Fruit fly (Drosophila melanogaster) whole organism, embryonic: ENCODE results near the gene NELF-B.

ENCODE experiments used
- Bdp1 ChIP-seq: fragments of 200-800 bp; sonication (Bioruptor generic); optimal IDR thresholded peaks from 3 replicates; lab custom pipeline; 2016; ENCODE audit warnings: missing biosample characterization, missing genetic modification characterization
- C15 ChIP-seq: fragments of 200-800 bp; sonication (Bioruptor generic); IDR thresholded peaks from 3 replicates; pipeline ENCODE4 v1.3.6; 2022; ENCODE audit warnings: missing biosample characterization, missing genetic modification characterization
- CG10267 ChIP-seq: fragments of 200-800 bp; sonication (Bioruptor generic); optimal IDR thresholded peaks from 2 replicates; lab custom pipeline; 2018; ENCODE audit warnings: missing biosample characterization, mild to moderate bottlenecking, missing genetic modification characterization, moderate library complexity
- CG11696 ChIP-seq: fragments of 200-800 bp; sonication (Bioruptor generic); IDR thresholded peaks from 2 replicates; pipeline ENCODE4 v1.3.6; 2022; ENCODE audit warnings: missing biosample characterization, missing genetic modification characterization
- CG12391 ChIP-seq: fragments of 200-800 bp; sonication (Bioruptor generic); optimal IDR thresholded peaks from 3 replicates; lab custom pipeline; 2018; ENCODE audit warnings: missing biosample characterization, mild to moderate bottlenecking, missing genetic modification characterization, moderate library complexity
- CG12744 ChIP-seq: fragments of 200-800 bp; sonication (Bioruptor generic); optimal IDR thresholded peaks from 2 replicates; lab custom pipeline; 2016; ENCODE audit warnings: missing biosample characterization, missing genetic modification characterization
- CG13894 ChIP-seq: fragments of 200-800 bp; sonication (Bioruptor generic); optimal IDR thresholded peaks from 3 replicates; lab custom pipeline; 2018; ENCODE audit warnings: missing biosample characterization, mild to moderate bottlenecking, missing genetic modification characterization, moderate library complexity
- CG15601 ChIP-seq: fragments of 200-800 bp; sonication (Bioruptor generic); optimal IDR thresholded peaks from 3 replicates; lab custom pipeline; 2019; ENCODE audit warnings: missing biosample characterization, mild to moderate bottlenecking, missing genetic modification characterization, moderate library complexity
- CG1647 ChIP-seq: fragments of 200-800 bp; sonication (Bioruptor generic); optimal IDR thresholded peaks from 3 replicates; lab custom pipeline; 2016; ENCODE audit warnings: missing biosample characterization, missing genetic modification characterization
- CG17829 ChIP-seq: fragments of 200-800 bp; optimal IDR thresholded peaks from 2 replicates; lab custom pipeline; 2019; ENCODE audit warnings: missing biosample characterization, mild to moderate bottlenecking, missing genetic modification characterization, moderate library complexity
- CG1832 ChIP-seq: fragments of 200-800 bp; sonication (Bioruptor generic); optimal IDR thresholded peaks from 2 replicates; lab custom pipeline; 2017; ENCODE audit warnings: missing biosample characterization, mild to moderate bottlenecking, missing genetic modification characterization, inconsistent platforms
- CG30403 ChIP-seq: fragments of 200-800 bp; sonication (Bioruptor generic); optimal IDR thresholded peaks from 3 replicates; lab custom pipeline; 2016; ENCODE audit warnings: missing biosample characterization, missing genetic modification characterization
- CG32532 ChIP-seq: fragments of 200-800 bp; sonication (Bioruptor generic); IDR thresholded peaks from 2 replicates; pipeline ENCODE4 v1.3.6; 2022; ENCODE audit warnings: missing biosample characterization, missing genetic modification characterization
- CG4328 ChIP-seq: fragments of 200-800 bp; sonication (Bioruptor generic); optimal IDR thresholded peaks from 3 replicates; lab custom pipeline; 2017; ENCODE audit warnings: missing biosample characterization, missing genetic modification reagents, missing genetic modification characterization
- CG43689 ChIP-seq: fragments of 200-800 bp; sonication (Bioruptor generic); IDR thresholded peaks from 2 replicates; pipeline ENCODE4 v1.3.6; 2022; ENCODE audit warnings: missing biosample characterization, missing genetic modification characterization
- CG4707 ChIP-seq: fragments of 200-800 bp; sonication (Bioruptor generic); optimal IDR thresholded peaks from 2 replicates; lab custom pipeline; 2018; ENCODE audit warnings: missing biosample characterization, mild to moderate bottlenecking, missing genetic modification characterization, moderate library complexity
- CG6254 ChIP-seq: fragments of 200-800 bp; sonication (Bioruptor generic); optimal IDR thresholded peaks from 3 replicates; lab custom pipeline; 2017; ENCODE audit warnings: mild to moderate bottlenecking, missing biosample characterization, missing genetic modification reagents, missing genetic modification characterization
- CG8765 ChIP-seq: fragments of 200-800 bp; sonication (Bioruptor generic); IDR thresholded peaks from 2 replicates; pipeline ENCODE4 v1.3.6; 2022; ENCODE audit warnings: missing biosample characterization, missing genetic modification characterization
- CG8924 ChIP-seq: fragments of 200-800 bp; optimal IDR thresholded peaks from 3 replicates; lab custom pipeline; 2019; ENCODE audit warnings: missing biosample characterization, mild to moderate bottlenecking, missing genetic modification characterization, moderate library complexity
- CG9215 ChIP-seq: fragments of 200-800 bp; sonication (Bioruptor generic); IDR thresholded peaks from 2 replicates; pipeline ENCODE4 v1.3.6; 2022; ENCODE audit warnings: missing biosample characterization, missing genetic modification characterization
- CG9932 ChIP-seq: fragments of 200-800 bp; sonication (Bioruptor generic); IDR thresholded peaks from 2 replicates; pipeline ENCODE4 v1.3.6; 2022; ENCODE audit warnings: missing biosample characterization, missing genetic modification characterization
- CTCF ChIP-seq: fragments of 200-800 bp; sonication (Bioruptor generic); optimal IDR thresholded peaks from 2 replicates; lab custom pipeline; 2017; ENCODE audit warnings: missing biosample characterization, mild to moderate bottlenecking, missing genetic modification characterization, moderate library complexity
- HLH54F ChIP-seq: fragments of 200-800 bp; sonication (Bioruptor generic); optimal IDR thresholded peaks from 3 replicates; lab custom pipeline; 2016; ENCODE audit warnings: missing biosample characterization, missing genetic modification characterization
- Hand ChIP-seq: fragments of 200-800 bp; sonication (Bioruptor generic); optimal IDR thresholded peaks from 2 replicates; lab custom pipeline; 2017; ENCODE audit warnings: mild to moderate bottlenecking, missing biosample characterization, missing genetic modification reagents, missing genetic modification characterization
- Lim3 ChIP-seq: fragments of 200-800 bp; sonication (Bioruptor generic); IDR thresholded peaks from 2 replicates; pipeline ENCODE4 v1.3.6; 2022; ENCODE audit warnings: missing biosample characterization, missing genetic modification characterization
- Lpt ChIP-seq: fragments of >200 bp; optimal IDR thresholded peaks from 2 replicates; lab custom pipeline; 2018; ENCODE audit warnings: missing biosample characterization, missing genetic modification characterization
- MTF-1 ChIP-seq: fragments of 200-800 bp; sonication (Bioruptor generic); optimal IDR thresholded peaks from 2 replicates; lab custom pipeline; 2018; ENCODE audit warnings: missing biosample characterization, mild to moderate bottlenecking, missing genetic modification characterization, borderline replicate concordance
- Ravus ChIP-seq: fragments of 200-800 bp; sonication (Bioruptor generic); IDR thresholded peaks from 2 replicates; pipeline ENCODE4 v1.3.6; 2022; ENCODE audit warnings: missing biosample characterization, missing genetic modification characterization
- Sin3A ChIP-seq: fragments of >200 bp; optimal IDR thresholded peaks from 2 replicates; lab custom pipeline; 2018
- Taf1 ChIP-seq: fragments of 200-800 bp; sonication (Bioruptor generic); IDR thresholded peaks from 2 replicates; pipeline ENCODE4 v1.3.6; 2022; ENCODE audit warnings: missing biosample characterization, missing genetic modification characterization
- Xbp1 ChIP-seq: fragments of 200-800 bp; sonication (Bioruptor generic); optimal IDR thresholded peaks from 3 replicates; lab custom pipeline; 2016; ENCODE audit warnings: missing biosample characterization, mild to moderate bottlenecking, missing genetic modification characterization
- cad ChIP-seq: fragments of >200 bp; optimal IDR thresholded peaks from 2 replicates; lab custom pipeline; 2017; ENCODE audit warnings: missing biosample characterization, missing genetic modification characterization
- chif ChIP-seq, 2 experiments: fragments of 200-800 bp; sonication (Bioruptor generic); optimal IDR thresholded peaks; 3 replicates each; lab custom pipeline; 2016; ENCODE audit warnings: missing biosample characterization in 2 of 2, missing genetic modification characterization in 2 of 2
- dm ChIP-seq: fragments of 200-800 bp; sonication (Bioruptor generic); optimal IDR thresholded peaks from 3 replicates; lab custom pipeline; 2016; ENCODE audit warnings: missing biosample characterization, missing genetic modification characterization
- ewg ChIP-seq: fragments of 200-800 bp; sonication (Bioruptor generic); optimal IDR thresholded peaks from 3 replicates; lab custom pipeline; 2017; ENCODE audit warnings: mild to moderate bottlenecking, missing biosample characterization, missing genetic modification reagents, missing genetic modification characterization
- gem ChIP-seq: fragments of 200-800 bp; sonication (Bioruptor generic); optimal IDR thresholded peaks from 2 replicates; lab custom pipeline; 2019; ENCODE audit warnings: missing biosample characterization, mild to moderate bottlenecking, missing genetic modification characterization, moderate library complexity
- gfzf ChIP-seq: fragments of 200-800 bp; sonication (Bioruptor generic); optimal IDR thresholded peaks from 2 replicates; lab custom pipeline; 2016; ENCODE audit warnings: missing biosample characterization, mild to moderate bottlenecking, missing genetic modification characterization, moderate library complexity
- kay ChIP-seq: fragments of 200-800 bp; sonication (Bioruptor generic); optimal IDR thresholded peaks from 2 replicates; lab custom pipeline; 2016; ENCODE audit warnings: missing biosample characterization, missing genetic modification characterization
- ken ChIP-seq: fragments of 200-800 bp; sonication (Bioruptor generic); IDR thresholded peaks from 3 replicates; pipeline ENCODE4 v1.3.6; 2022; ENCODE audit warnings: missing biosample characterization, missing genetic modification characterization
- kni ChIP-seq: fragments of 200-800 bp; sonication (Bioruptor generic); optimal IDR thresholded peaks from 3 replicates; lab custom pipeline; 2017; ENCODE audit warnings: mild to moderate bottlenecking, missing biosample characterization, missing genetic modification reagents, missing genetic modification characterization
- lab ChIP-seq: fragments of 200-800 bp; sonication (Bioruptor generic); optimal IDR thresholded peaks from 3 replicates; lab custom pipeline; 2017; ENCODE audit warnings: missing biosample characterization, missing genetic modification characterization, mild to moderate bottlenecking, moderate library complexity, missing genetic modification reagents
- luna ChIP-seq: fragments of 200-800 bp; sonication (Bioruptor generic); optimal IDR thresholded peaks from 2 replicates; lab custom pipeline; 2016; ENCODE audit warnings: missing biosample characterization, missing genetic modification characterization
- maf-S ChIP-seq: fragments of 200-800 bp; sonication (Bioruptor generic); optimal IDR thresholded peaks from 2 replicates; lab custom pipeline; 2016; ENCODE audit warnings: missing biosample characterization, missing genetic modification characterization
- mam ChIP-seq: fragments of 200-800 bp; sonication (Bioruptor generic); optimal IDR thresholded peaks from 3 replicates; lab custom pipeline; 2016; ENCODE audit warnings: missing biosample characterization, missing genetic modification characterization
- pnt ChIP-seq: fragments of 200-800 bp; sonication (Bioruptor generic); optimal IDR thresholded peaks from 3 replicates; lab custom pipeline; 2016; ENCODE audit warnings: missing biosample characterization, missing genetic modification characterization
- seq ChIP-seq: fragments of 200-800 bp; sonication (Bioruptor generic); IDR thresholded peaks from 2 replicates; pipeline ENCODE4 v1.3.6; 2022; ENCODE audit warnings: missing biosample characterization, missing genetic modification characterization
- sqz ChIP-seq: fragments of 200-800 bp; sonication (Bioruptor generic); optimal IDR thresholded peaks from 3 replicates; lab custom pipeline; 2018; ENCODE audit warnings: missing biosample characterization, mild to moderate bottlenecking, missing genetic modification characterization
- sug ChIP-seq: fragments of 200-800 bp; optimal IDR thresholded peaks from 2 replicates; lab custom pipeline; 2019; ENCODE audit warnings: missing biosample characterization, mild to moderate bottlenecking, missing genetic modification characterization, moderate library complexity
- toy ChIP-seq: fragments of 200-800 bp; sonication (Bioruptor generic); IDR thresholded peaks from 2 replicates; pipeline ENCODE4 v1.3.6; 2022; ENCODE audit warnings: missing biosample characterization, missing genetic modification characterization
- wek ChIP-seq: fragments of 200-800 bp; sonication (Bioruptor generic); optimal IDR thresholded peaks from 3 replicates; lab custom pipeline; 2018; ENCODE audit warnings: missing biosample characterization, mild to moderate bottlenecking, missing genetic modification characterization, moderate library complexity
- z ChIP-seq: fragments of 200-800 bp; sonication (Bioruptor generic); IDR thresholded peaks from 3 replicates; pipeline ENCODE4 v1.3.6; 2022; ENCODE audit warnings: missing biosample characterization, missing genetic modification characterization
- zen ChIP-seq: fragments of 200-800 bp; sonication (Bioruptor generic); optimal IDR thresholded peaks from 3 replicates; lab custom pipeline; 2018; ENCODE audit warnings: missing biosample characterization, mild to moderate bottlenecking, missing genetic modification characterization, moderate library complexity

NELF-B gene

DNA sequence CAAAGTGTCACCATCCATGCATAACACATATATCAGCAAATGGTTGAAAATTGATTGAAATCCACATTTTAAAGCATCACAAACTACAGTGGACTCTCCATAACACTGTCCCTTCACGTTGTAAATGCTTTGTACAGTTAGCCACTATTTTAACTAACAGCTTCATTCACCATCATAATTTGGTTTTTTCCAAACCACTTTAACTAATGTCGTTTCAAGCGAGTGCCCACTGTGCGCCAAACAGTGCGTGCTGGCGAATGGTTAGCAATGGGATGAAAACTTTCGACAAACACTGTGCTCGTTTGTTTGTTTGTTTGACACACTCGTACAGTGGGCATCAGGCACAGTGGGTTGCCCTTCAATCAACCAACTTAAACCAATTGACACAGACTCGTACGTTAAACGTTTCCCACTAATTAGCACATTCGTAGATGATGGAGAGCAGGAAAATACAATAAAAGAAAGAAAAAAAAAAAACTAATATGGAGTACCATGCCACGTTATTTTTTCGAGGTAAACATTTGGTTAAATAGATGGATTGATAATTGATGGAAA lies 27.8 kb downstream of the NELF-B start (continued):
- peak; percentile 87 for TF ChIP-seq CG1647
- peak; percentile 95 for TF ChIP-seq CG32532 (GFP tag; lab: Robert Waterston, UW)
- peak; percentile 89 to 92 for TF ChIP-seq chif (GFP tag; optimal IDR thresholded peaks at IDR 0.05; lab: Kevin White, UChicago)
- peak; percentile 93 for TF ChIP-seq CG4707 (GFP tag; lab: Kevin White, UChicago)
- TF ChIP-seq kay (GFP tag; lab: Kevin White, UChicago), result peak; percentile 48
- no peak for TF ChIP-seq Lpt
- TF ChIP-seq CG9215, result peak; percentile 89
- no peak for TF ChIP-seq z
- TF ChIP-seq wek (GFP tag; lab: Kevin White, UChicago), result peak; percentile 83
- peak; percentile 87 for TF ChIP-seq CG17829 (tag; lab: Kevin White, UChicago)
- TF ChIP-seq CG8765 (GFP tag; lab: Robert Waterston, UW), result peak; percentile 78; the same call in 1 of the 2 replicates
- TF ChIP-seq Sin3A, result no peak
- TF ChIP-seq CG1832, result no peak
- no peak for TF ChIP-seq luna
- peak; percentile 83; the same call in 1 of the 2 replicates for TF ChIP-seq Taf1 (GFP tag; lab: Robert Waterston, UW)
- peak; percentile 61 for TF ChIP-seq kni (GFP tag; lab: Kevin White, UChicago)
- peak; percentile 90 for TF ChIP-seq CG13894 (tag; lab: Kevin White, UChicago)
- TF ChIP-seq Ravus (GFP tag; lab: Robert Waterston, UW), result peak; percentile 86
- TF ChIP-seq Lim3 (GFP tag; lab: Robert Waterston, UW), result peak; percentile 83
- peak; percentile 87 for TF ChIP-seq maf-S (GFP tag; lab: Kevin White, UChicago)
- peak; percentile 84 for TF ChIP-seq toy
- peak; percentile 83 for TF ChIP-seq ewg (GFP tag; lab: Kevin White, UChicago)
- TF ChIP-seq CG12744 (GFP tag; lab: Kevin White, UChicago), result peak; percentile 90
- peak; percentile 77 for TF ChIP-seq CG11696 (GFP tag; lab: Robert Waterston, UW)
- TF ChIP-seq CTCF (GFP tag; lab: Kevin White, UChicago), result peak; percentile 46
- TF ChIP-seq sqz, result peak; percentile 83
- TF ChIP-seq mam (GFP tag; lab: Kevin White, UChicago), result peak; percentile 89
- TF ChIP-seq CG30403, result peak; percentile 92
- peak; percentile 96 for TF ChIP-seq ken (GFP tag; lab: Robert Waterston, UW)
- peak; percentile 94 for TF ChIP-seq CG9932 (GFP tag; lab: Robert Waterston, UW)
- TF ChIP-seq sug, result peak; percentile 88
- peak; percentile 72 for TF ChIP-seq CG10267 (tag; lab: Kevin White, UChicago)
- peak; percentile 14 for TF ChIP-seq gfzf (GFP tag; lab: Kevin White, UChicago)
- peak; percentile 79 for TF ChIP-seq pnt
- TF ChIP-seq C15 (GFP tag; lab: Robert Waterston, UW), result peak; percentile 85; the same call in 2 of the 3 replicates
- peak; percentile 77 for TF ChIP-seq MTF-1 (GFP tag; lab: Kevin White, UChicago)
- peak; percentile 77 for TF ChIP-seq Bdp1 (GFP tag; lab: Kevin White, UChicago)
- TF ChIP-seq lab (GFP tag; lab: Kevin White, UChicago), result peak; percentile 95
- TF ChIP-seq CG8924, result peak; percentile 90
- TF ChIP-seq gem (tag; lab: Kevin White, UChicago), result peak; percentile 92
- peak; percentile 67 for TF ChIP-seq CG6254
- TF ChIP-seq CG4328 (GFP tag; lab: Kevin White, UChicago), result peak; percentile 80
- TF ChIP-seq seq (GFP tag; lab: Robert Waterston, UW), result peak; percentile 86
- TF ChIP-seq Xbp1, result peak; percentile 95
- TF ChIP-seq zen (tag; lab: Kevin White, UChicago), result peak; percentile 59
- TF ChIP-seq dm (GFP tag; lab: Kevin White, UChicago), result peak; percentile 83
- peak; percentile 82 for TF ChIP-seq Hand (GFP tag; lab: Kevin White, UChicago)
- peak; percentile 95 for TF ChIP-seq HLH54F (GFP tag; lab: Kevin White, UChicago)
- TF ChIP-seq CG15601 (tag; lab: Kevin White, UChicago), result peak; percentile 74
- no peak for TF ChIP-seq cad
- peak; percentile 89 for TF ChIP-seq CG43689 (GFP tag; lab: Robert Waterston, UW)
- TF ChIP-seq CG12391, result peak; percentile 87
